Fruit fly (Drosophila melanogaster) whole organism, prepupa: ENCODE measurements around the gene CG34258.

Experiments
- CG10631 ChIP-seq: fragments of 200-800 bp; sonication (Bioruptor generic); optimal IDR thresholded peaks from 2 replicates; lab custom pipeline; 2016; ENCODE audit warnings: missing biosample characterization, missing genetic modification characterization
- CG10669 ChIP-seq: fragments of 200-800 bp; sonication (Bioruptor generic); optimal IDR thresholded peaks from 3 replicates; lab custom pipeline; 2018; ENCODE audit warnings: missing biosample characterization, mild to moderate bottlenecking, missing genetic modification characterization, moderate library complexity
- CG11294 ChIP-seq: fragments of 200-800 bp; sonication (Bioruptor generic); IDR thresholded peaks from 2 replicates; pipeline ENCODE4 v1.3.6; 2022; ENCODE audit warnings: missing biosample characterization, missing genetic modification characterization
- CG11902 ChIP-seq: fragments of 200-800 bp; sonication (Bioruptor generic); optimal IDR thresholded peaks from 3 replicates; lab custom pipeline; 2016; ENCODE audit warnings: missing biosample characterization, missing genetic modification characterization
- CG1621 ChIP-seq: fragments of 200-800 bp; sonication (Bioruptor generic); optimal IDR thresholded peaks from 3 replicates; lab custom pipeline; 2018; ENCODE audit warnings: missing biosample characterization, mild to moderate bottlenecking, missing genetic modification characterization
- CG3032 ChIP-seq: fragments of 200-800 bp; optimal IDR thresholded peaks from 2 replicates; lab custom pipeline; 2019; ENCODE audit warnings: missing biosample characterization, mild to moderate bottlenecking, missing genetic modification characterization, moderate library complexity
- CG31627 ChIP-seq: fragments of 200-800 bp; sonication (Bioruptor generic); optimal IDR thresholded peaks from 3 replicates; lab custom pipeline; 2016; ENCODE audit warnings: missing biosample characterization, missing genetic modification characterization
- CG32006 ChIP-seq: fragments of 200-800 bp; sonication (Bioruptor generic); optimal IDR thresholded peaks from 3 replicates; lab custom pipeline; 2017; ENCODE audit warnings: missing biosample characterization, mild to moderate bottlenecking, missing genetic modification characterization
- CG34406 ChIP-seq: fragments of 200-800 bp; sonication (Bioruptor generic); optimal IDR thresholded peaks from 3 replicates; lab custom pipeline; 2016; ENCODE audit warnings: missing biosample characterization, missing genetic modification characterization
- CG3919 ChIP-seq: fragments of 200-800 bp; sonication (Bioruptor generic); optimal IDR thresholded peaks from 3 replicates; lab custom pipeline; 2016; ENCODE audit warnings: missing biosample characterization, missing genetic modification characterization
- CG4318 ChIP-seq: fragments of 200-800 bp; sonication (Bioruptor generic); optimal IDR thresholded peaks from 3 replicates; lab custom pipeline; 2017; ENCODE audit warnings: missing biosample characterization, mild to moderate bottlenecking, missing genetic modification characterization
- CG6163 ChIP-seq: fragments of 200-800 bp; sonication (Bioruptor generic); IDR thresholded peaks from 3 replicates; pipeline ENCODE4 v1.3.6; 2022; ENCODE audit warnings: missing biosample characterization, missing genetic modification characterization
- CG6854 ChIP-seq: fragments of 200-800 bp; sonication (Bioruptor generic); optimal IDR thresholded peaks from 2 replicates; lab custom pipeline; 2017; ENCODE audit warnings: missing biosample characterization, mild to moderate bottlenecking, missing genetic modification characterization
- CG7368 ChIP-seq: fragments of 200-800 bp; sonication (Bioruptor generic); optimal IDR thresholded peaks from 3 replicates; lab custom pipeline; 2016; ENCODE audit warnings: missing biosample characterization, missing genetic modification characterization
- CG8119 ChIP-seq: fragments of 200-800 bp; sonication (Bioruptor generic); IDR thresholded peaks from 3 replicates; pipeline ENCODE4 v1.3.6; 2022; ENCODE audit warnings: missing biosample characterization, missing genetic modification characterization
- CG8319 ChIP-seq: fragments of 200-800 bp; sonication (Bioruptor generic); optimal IDR thresholded peaks from 3 replicates; lab custom pipeline; 2016; ENCODE audit warnings: missing biosample characterization, missing genetic modification characterization
- CG8632 ChIP-seq: fragments of 200-800 bp; sonication (Bioruptor generic); optimal IDR thresholded peaks from 3 replicates; lab custom pipeline; 2016; ENCODE audit warnings: missing biosample characterization, missing genetic modification characterization
- Eip78C ChIP-seq: fragments of 200-800 bp; sonication (Bioruptor generic); peaks from one replicate; lab custom pipeline; 2016; ENCODE audit warnings: missing biosample characterization, missing genetic modification characterization
- Ets21C ChIP-seq: fragments of 200-800 bp; sonication (Bioruptor generic); optimal IDR thresholded peaks from 3 replicates; lab custom pipeline; 2016; ENCODE audit warnings: missing biosample characterization, missing genetic modification characterization
- Ets96B ChIP-seq: fragments of 200-800 bp; optimal IDR thresholded peaks from 2 replicates; lab custom pipeline; 2019; ENCODE audit warnings: missing biosample characterization, mild to moderate bottlenecking, missing genetic modification characterization, moderate library complexity
- Hr38 ChIP-seq: sonication (Bioruptor generic); optimal IDR thresholded peaks from 2 replicates; lab custom pipeline; 2016; ENCODE audit warnings: missing biosample characterization, missing genetic modification characterization
- Hr39 ChIP-seq: fragments of 200-800 bp; sonication (Bioruptor generic); optimal IDR thresholded peaks from 2 replicates; lab custom pipeline; 2016; ENCODE audit warnings: missing biosample characterization, missing genetic modification characterization
- Hr4 ChIP-seq: fragments of 200-800 bp; sonication (Bioruptor generic); optimal IDR thresholded peaks from 3 replicates; lab custom pipeline; 2016; ENCODE audit warnings: missing biosample characterization, missing genetic modification characterization
- Lpt ChIP-seq: fragments of 200-800 bp; sonication (Bioruptor generic); optimal IDR thresholded peaks from 3 replicates; lab custom pipeline; 2016; ENCODE audit warnings: missing biosample characterization, missing genetic modification characterization
- OdsH ChIP-seq: fragments of 200-800 bp; sonication (Bioruptor generic); optimal IDR thresholded peaks from 3 replicates; lab custom pipeline; 2016; ENCODE audit warnings: missing biosample characterization, missing genetic modification characterization
- Smox ChIP-seq: fragments of 200-800 bp; sonication (Bioruptor generic); optimal IDR thresholded peaks from 3 replicates; lab custom pipeline; 2016; ENCODE audit warnings: missing biosample characterization, missing genetic modification characterization
- Sox102F ChIP-seq: fragments of 200-800 bp; sonication (Bioruptor generic); optimal IDR thresholded peaks from 2 replicates; lab custom pipeline; 2016; ENCODE audit warnings: missing biosample characterization, mild to moderate bottlenecking, missing genetic modification characterization
- Sox14 ChIP-seq: fragments of 200-800 bp; sonication (Bioruptor generic); optimal IDR thresholded peaks from 3 replicates; lab custom pipeline; 2016; ENCODE audit warnings: missing biosample characterization, missing genetic modification characterization
- Sox15 ChIP-seq: fragments of 200-800 bp; sonication (Bioruptor generic); optimal IDR thresholded peaks from 3 replicates; lab custom pipeline; 2016; ENCODE audit warnings: missing biosample characterization, missing genetic modification characterization
- achi ChIP-seq: fragments of 200-800 bp; sonication (Bioruptor generic); optimal IDR thresholded peaks from 3 replicates; lab custom pipeline; 2016; ENCODE audit warnings: missing biosample characterization, missing genetic modification characterization
- acj6 ChIP-seq: fragments of 200-800 bp; sonication (Bioruptor generic); optimal IDR thresholded peaks from 3 replicates; lab custom pipeline; 2016; ENCODE audit warnings: missing biosample characterization, missing genetic modification characterization
- cyc ChIP-seq: fragments of 200-800 bp; sonication (Bioruptor generic); optimal IDR thresholded peaks from 3 replicates; lab custom pipeline; 2016; ENCODE audit warnings: missing biosample characterization, missing genetic modification characterization
- dac ChIP-seq: fragments of 200-800 bp; sonication (Bioruptor generic); optimal IDR thresholded peaks from 2 replicates; lab custom pipeline; 2017; ENCODE audit warnings: missing biosample characterization, mild to moderate bottlenecking, missing genetic modification characterization
- dsx ChIP-seq: fragments of 200-800 bp; optimal IDR thresholded peaks from 3 replicates; lab custom pipeline; 2019; ENCODE audit warnings: missing biosample characterization, mild to moderate bottlenecking, missing genetic modification characterization, moderate library complexity; ENCODE audit not compliant: poor library complexity, severe bottlenecking
- eg ChIP-seq: fragments of 200-800 bp; sonication (Bioruptor generic); IDR thresholded peaks from 3 replicates; pipeline ENCODE4 v1.3.6; 2022; ENCODE audit warnings: missing biosample characterization, missing genetic modification characterization
- esn ChIP-seq: fragments of 200-800 bp; sonication (Bioruptor generic); optimal IDR thresholded peaks from 2 replicates; lab custom pipeline; 2016; ENCODE audit warnings: missing biosample characterization, mild to moderate bottlenecking, missing genetic modification characterization, moderate library complexity
- fd85E ChIP-seq: fragments of 200-800 bp; sonication (Bioruptor generic); optimal IDR thresholded peaks from 3 replicates; lab custom pipeline; 2016; ENCODE audit warnings: missing biosample characterization, missing genetic modification characterization
- fkh ChIP-seq: fragments of 200-800 bp; sonication (Bioruptor generic); optimal IDR thresholded peaks from 3 replicates; lab custom pipeline; 2017; ENCODE audit warnings: missing biosample characterization, mild to moderate bottlenecking, missing genetic modification characterization, moderate library complexity
- lz ChIP-seq: fragments of 200-800 bp; sonication (Bioruptor generic); optimal IDR thresholded peaks from 3 replicates; lab custom pipeline; 2016; ENCODE audit warnings: missing biosample characterization, missing genetic modification characterization
- net ChIP-seq: fragments of 200-800 bp; sonication (Bioruptor generic); optimal IDR thresholded peaks from 3 replicates; lab custom pipeline; 2016; ENCODE audit warnings: missing biosample characterization, missing genetic modification characterization
- pdm3 ChIP-seq: fragments of 200-800 bp; sonication (Bioruptor generic); optimal IDR thresholded peaks from 3 replicates; lab custom pipeline; 2016; ENCODE audit warnings: missing biosample characterization, missing genetic modification characterization
- ss ChIP-seq, 2 experiments: fragments of 200-800 bp; sonication (Bioruptor generic); optimal IDR thresholded peaks; 2 replicates in 1 of 2; 3 replicates in 1 of 2; lab custom pipeline; 2017 to 2018; ENCODE audit warnings: mild to moderate bottlenecking in 2 of 2, missing biosample characterization in 2 of 2, missing genetic modification characterization in 2 of 2, moderate library complexity in 1 of 2
- svp ChIP-seq: fragments of 200-800 bp; sonication (Bioruptor generic); peaks from one replicate; lab custom pipeline; 2016; ENCODE audit warnings: missing biosample characterization, missing genetic modification characterization
- vri ChIP-seq: fragments of 200-800 bp; sonication (Bioruptor generic); optimal IDR thresholded peaks from 3 replicates; lab custom pipeline; 2016; ENCODE audit warnings: missing biosample characterization, mild to moderate bottlenecking, missing genetic modification characterization

CG34258 gene

dm6 chr3L:19906780-19907705 is 44.7 kb downstream of the CG34258 start (continued):
- peak; percentile 10 for TF ChIP-seq Sox102F (GFP tag; lab: Kevin White, UChicago)
- no peak for TF ChIP-seq CG8319 (GFP tag; lab: Kevin White, UChicago)
- TF ChIP-seq Hr39: no peak
- no peak for TF ChIP-seq dac (GFP tag; lab: Kevin White, UChicago)
- TF ChIP-seq dsx (GFP tag; lab: Kevin White, UChicago): peak; percentile 57
- TF ChIP-seq svp (GFP tag; lab: Kevin White, UChicago): peak; percentile 78
- TF ChIP-seq Lpt (GFP tag; lab: Kevin White, UChicago): no peak
- TF ChIP-seq ss (GFP tag; optimal IDR thresholded peaks at IDR 0.05; lab: Kevin White, UChicago): no peak
- no peak for TF ChIP-seq Ets21C (GFP tag; lab: Kevin White, UChicago)
- no peak for TF ChIP-seq CG6854 (GFP tag; lab: Kevin White, UChicago)
- TF ChIP-seq CG11294: no peak
- peak; percentile 96 for TF ChIP-seq fkh (GFP tag; lab: Kevin White, UChicago)
- TF ChIP-seq acj6 (GFP tag; lab: Kevin White, UChicago): peak; percentile 34
- TF ChIP-seq CG3919: peak; percentile 23
- no peak for TF ChIP-seq lz (GFP tag; lab: Kevin White, UChicago)
- TF ChIP-seq CG3032: no peak
- no peak for TF ChIP-seq fd85E (GFP tag; lab: Kevin White, UChicago)
- no peak for TF ChIP-seq CG11902 (GFP tag; lab: Kevin White, UChicago)
- no peak for TF ChIP-seq CG6163 (GFP tag; lab: Robert Waterston, UW)
- TF ChIP-seq Ets96B (tag; lab: Kevin White, UChicago): no peak
- TF ChIP-seq Eip78C (GFP tag; lab: Kevin White, UChicago): peak; percentile 78
- no peak for TF ChIP-seq Hr4 (GFP tag; lab: Kevin White, UChicago)
- TF ChIP-seq esn (GFP tag; lab: Kevin White, UChicago): no peak
- TF ChIP-seq Smox (GFP tag; lab: Kevin White, UChicago): no peak
- TF ChIP-seq Hr38 (GFP tag; lab: Kevin White, UChicago): no peak

dm6 chr3L:19906148-19906752 is 45.5 kb downstream of the CG34258 start:
- TF ChIP-seq CG32006 (GFP tag; lab: Kevin White, UChicago) (peak; percentile 6), Eip78C (GFP tag; lab: Kevin White, UChicago) (peak; percentile 59), CG10669 (GFP tag; lab: Kevin White, UChicago) (no peak), eg (GFP tag; lab: Robert Waterston, UW) (0 out of 3 replicates have a peak, but pooled peaks have one; percentile 13)

- peak; percentile 39 for TF ChIP-seq Smox (GFP tag; lab: Kevin White, UChicago)
- TF ChIP-seq CG1621 (tag; lab: Kevin White, UChicago): no peak
- TF ChIP-seq CG10631 (GFP tag; lab: Kevin White, UChicago): peak; percentile 14
- TF ChIP-seq dsx (GFP tag; lab: Kevin White, UChicago): no peak
- TF ChIP-seq OdsH (GFP tag; lab: Kevin White, UChicago): peak; percentile 66
- TF ChIP-seq eg (GFP tag; lab: Robert Waterston, UW): peak; percentile 61; the same call in 2 of the 3 replicates
- no peak for TF ChIP-seq Sox102F (GFP tag; lab: Kevin White, UChicago)
- no peak for TF ChIP-seq CG7368
- no peak for TF ChIP-seq CG4318 (GFP tag; lab: Kevin White, UChicago)
- peak; percentile 86 for TF ChIP-seq Eip78C (GFP tag; lab: Kevin White, UChicago)
- peak; percentile 65 for TF ChIP-seq CG32006 (GFP tag; lab: Kevin White, UChicago)
- no peak for TF ChIP-seq CG8319 (GFP tag; lab: Kevin White, UChicago)
- no peak for TF ChIP-seq vri (GFP tag; lab: Kevin White, UChicago)
- TF ChIP-seq svp (GFP tag; lab: Kevin White, UChicago): peak; percentile 64
- TF ChIP-seq CG31627 (GFP tag; lab: Kevin White, UChicago): peak; percentile 53
- TF ChIP-seq Sox14: peak; percentile 53
- TF ChIP-seq CG8119: peak; percentile 62
- TF ChIP-seq CG3919: peak; percentile 44
- peak; percentile 57 for TF ChIP-seq acj6 (GFP tag; lab: Kevin White, UChicago)
- peak; percentile 51 for TF ChIP-seq pdm3 (GFP tag; lab: Kevin White, UChicago)
- TF ChIP-seq cyc (GFP tag; lab: Kevin White, UChicago): no peak
- no peak for TF ChIP-seq ss (GFP tag; optimal IDR thresholded peaks at IDR 0.05; lab: Kevin White, UChicago)
- TF ChIP-seq achi: peak; percentile 59
- TF ChIP-seq net (GFP tag; lab: Kevin White, UChicago): peak; percentile 68
- TF ChIP-seq CG8632: peak; percentile 34
- 0 out of 2 replicates have a peak, but pooled peaks have one; percentile 32 for TF ChIP-seq CG11294
- peak; percentile 34 for TF ChIP-seq CG34406 (GFP tag; lab: Kevin White, UChicago)
- no peak for TF ChIP-seq Sox15 (GFP tag; lab: Kevin White, UChicago)
- TF ChIP-seq lz (GFP tag; lab: Kevin White, UChicago): peak; percentile 41
Measured at dm6 chr3L:19905427-19905826, 46.3 kb downstream of the CG34258 start.
